Worm (Caenorhabditis elegans): ENCODE data around the gene ttbk-6.

The ttbk-6 gene

ce11 chrIII:5096741-5097140 lies 22.2 kb downstream of the ttbk-6 start:
- no peak for TF ChIP-seq B0310.2 (tag; optimal IDR thresholded peaks at IDR 0.05)
- TF ChIP-seq ets-7 (tag; optimal IDR thresholded peaks at IDR 0.05) = no peak
- no peak for TF ChIP-seq hmg-4 (GFP tag; optimal IDR thresholded peaks at IDR 0.05)
- no peak for TF ChIP-seq tbx-37 (GFP tag; conservative IDR thresholded peaks at IDR 0.05)
- TF ChIP-seq hnd-1 (tag; optimal IDR thresholded peaks at IDR 0.05) = no peak
- no peak for TF ChIP-seq ceh-13 (GFP tag; optimal IDR thresholded peaks at IDR 0.05)
- no peak for TF ChIP-seq tra-4 (tag; optimal IDR thresholded peaks at IDR 0.05)
- TF ChIP-seq F13C5.2 (tag; optimal IDR thresholded peaks at IDR 0.05) = no peak
- no peak for TF ChIP-seq scrt-1 (GFP tag; IDR thresholded peaks at IDR 0.05)

DNA sequence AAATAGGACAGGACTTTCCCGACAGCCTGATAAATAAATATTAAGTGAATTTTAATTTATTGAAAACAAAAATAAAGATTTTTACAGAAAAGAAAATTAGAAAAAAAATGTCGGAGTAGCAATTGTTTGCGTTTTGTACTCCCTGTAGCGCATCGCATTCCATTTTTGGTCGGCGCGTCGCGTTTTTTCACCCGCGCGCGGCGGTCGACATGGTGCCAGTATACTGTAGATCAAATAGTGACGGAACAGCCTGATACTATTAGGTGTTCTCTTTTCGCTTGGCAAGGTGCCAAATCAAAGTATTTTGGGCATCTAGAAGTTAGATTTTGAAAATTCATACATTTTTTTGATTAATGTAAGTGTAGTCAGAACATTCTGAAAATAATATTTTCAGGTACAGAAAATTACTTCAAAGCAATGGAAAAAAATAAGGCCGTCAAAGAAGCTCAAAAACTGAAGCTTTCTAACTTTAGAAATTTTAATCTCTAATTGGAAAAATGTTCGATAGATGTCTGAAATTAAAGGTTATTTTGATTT lies 24.3 kb downstream of the ttbk-6 start:
- no peak for TF ChIP-seq F13C5.2 (tag; optimal IDR thresholded peaks at IDR 0.05)
- no peak for TF ChIP-seq tra-4 (tag; optimal IDR thresholded peaks at IDR 0.05)
- no peak for TF ChIP-seq sea-1 (GFP tag; conservative IDR thresholded peaks at IDR 0.05)
- TF ChIP-seq hnd-1 (tag; optimal IDR thresholded peaks at IDR 0.05) = no peak
- no peak for TF ChIP-seq ets-7 (tag; optimal IDR thresholded peaks at IDR 0.05)
- no peak for TF ChIP-seq B0310.2 (tag; optimal IDR thresholded peaks at IDR 0.05)
- TF ChIP-seq tbx-37 (GFP tag; conservative IDR thresholded peaks at IDR 0.05) = no peak

DNA sequence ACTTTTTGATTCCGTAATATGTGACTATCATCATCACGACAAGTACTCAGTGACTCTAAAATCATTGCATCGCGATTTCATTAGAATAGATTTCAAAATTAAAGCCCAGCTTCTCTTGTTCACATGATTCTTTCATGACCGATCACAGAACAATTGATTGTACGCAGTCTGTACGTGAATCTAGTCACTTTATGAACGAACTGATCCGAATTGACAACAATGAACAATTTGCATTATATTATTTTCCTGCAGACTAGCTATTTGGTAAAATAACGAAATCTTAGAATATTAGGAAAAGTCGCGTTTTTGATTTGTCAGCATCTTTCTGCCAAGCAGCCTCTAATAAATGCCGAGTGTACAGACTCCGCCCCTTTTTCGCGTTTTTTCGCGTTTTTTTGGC lies 25.0 kb downstream of the ttbk-6 start:
- TF ChIP-seq hmg-4 (GFP tag; optimal IDR thresholded peaks at IDR 0.05) (no peak), pes-1 (GFP tag; IDR thresholded peaks at IDR 0.05) (no peak), tbx-11 (GFP tag; IDR thresholded peaks at IDR 0.05) (no peak), tra-4 (tag; optimal IDR thresholded peaks at IDR 0.05) (no peak), hmbx-1 (tag; optimal IDR thresholded peaks at IDR 0.05) (no peak), tbx-37 (GFP tag; conservative IDR thresholded peaks at IDR 0.05) (no peak), ceh-13 (GFP tag; optimal IDR thresholded peaks at IDR 0.05) (no peak), F13C5.2 (tag; optimal IDR thresholded peaks at IDR 0.05) (no peak), flt-1 (GFP tag; IDR thresholded peaks at IDR 0.05) (no peak), scrt-1 (GFP tag; IDR thresholded peaks at IDR 0.05) (no peak), hnd-1 (tag; optimal IDR thresholded peaks at IDR 0.05) (no peak), sea-1 (GFP tag; conservative IDR thresholded peaks at IDR 0.05) (no peak), ceh-36 (tag; optimal IDR thresholded peaks at IDR 0.05) (no peak), ets-7 (tag; optimal IDR thresholded peaks at IDR 0.05) (no peak), ama-1 (optimal IDR thresholded peaks at IDR 0.05) (no peak), aly-1 (tag; optimal IDR thresholded peaks at IDR 0.05) (no peak)

- TF ChIP-seq aly-1 (tag; optimal IDR thresholded peaks at IDR 0.05) (no peak), ets-7 (tag; optimal IDR thresholded peaks at IDR 0.05) (no peak), ama-1 (optimal IDR thresholded peaks at IDR 0.05) (no peak)
These were observed 28.1 kb downstream of the ttbk-6 start, which contains the start of gene F54D8.6 for ce11 chrIII:5102616-5103015. TSS of gene F54D8.6 (plus strand) at chrIII:5102985.

DNA sequence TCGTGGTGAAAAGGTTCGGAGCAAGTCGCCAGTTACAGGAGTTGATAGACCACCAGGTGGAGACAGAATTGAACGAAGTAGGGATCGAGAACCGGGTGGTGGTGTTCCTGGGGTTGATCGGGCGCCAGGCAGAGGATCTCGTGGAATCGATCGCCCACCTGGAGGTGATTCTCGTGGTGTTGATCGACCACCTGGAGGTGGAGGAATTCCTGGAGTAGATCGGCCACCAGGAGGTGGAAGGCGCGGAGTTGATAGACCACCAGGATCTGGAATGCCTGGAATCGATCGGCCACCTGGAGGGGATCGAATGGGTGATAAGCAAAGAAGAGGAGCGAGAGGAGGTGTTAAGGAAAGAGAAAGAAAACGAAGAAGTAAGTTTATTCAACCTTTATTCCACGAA lies 31.0 kb downstream of the ttbk-6 start:
- no peak for TF ChIP-seq ceh-36 (tag; optimal IDR thresholded peaks at IDR 0.05)
- no peak for TF ChIP-seq flt-1 (GFP tag; IDR thresholded peaks at IDR 0.05)
- no peak for TF ChIP-seq hmg-4 (GFP tag; optimal IDR thresholded peaks at IDR 0.05)
- TF ChIP-seq pes-1 (GFP tag; IDR thresholded peaks at IDR 0.05) = no peak
- TF ChIP-seq tra-4 (tag; optimal IDR thresholded peaks at IDR 0.05) = no peak
- no peak for TF ChIP-seq F13C5.2 (tag; optimal IDR thresholded peaks at IDR 0.05)
- no peak for TF ChIP-seq sea-1 (GFP tag; conservative IDR thresholded peaks at IDR 0.05)
- no peak for TF ChIP-seq hmbx-1 (tag; optimal IDR thresholded peaks at IDR 0.05)
- no peak for TF ChIP-seq tbx-11 (GFP tag; IDR thresholded peaks at IDR 0.05)
- TF ChIP-seq ceh-13 (GFP tag; optimal IDR thresholded peaks at IDR 0.05) = no peak
- no peak for TF ChIP-seq aly-1 (tag; optimal IDR thresholded peaks at IDR 0.05)
- no peak for TF ChIP-seq hnd-1 (tag; optimal IDR thresholded peaks at IDR 0.05)
- no peak for TF ChIP-seq ets-7 (tag; optimal IDR thresholded peaks at IDR 0.05)
- TF ChIP-seq ama-1 (optimal IDR thresholded peaks at IDR 0.05) = no peak

- TF ChIP-seq tbx-37 (GFP tag; conservative IDR thresholded peaks at IDR 0.05) = no peak
- TF ChIP-seq ceh-13 (GFP tag; optimal IDR thresholded peaks at IDR 0.05) = no peak
- no peak for TF ChIP-seq B0310.2 (tag; optimal IDR thresholded peaks at IDR 0.05)
- 0 out of 2 replicates have a peak, but pooled peaks have one; percentile 42 for TF ChIP-seq scrt-1 (GFP tag; IDR thresholded peaks at IDR 0.05)
- no peak for TF ChIP-seq aly-1 (tag; optimal IDR thresholded peaks at IDR 0.05)
- no peak for TF ChIP-seq hmbx-1 (tag; optimal IDR thresholded peaks at IDR 0.05)
- 0 out of 2 replicates have a peak, but pooled peaks have one; percentile 20 for TF ChIP-seq sea-1 (GFP tag; conservative IDR thresholded peaks at IDR 0.05)
- TF ChIP-seq tbx-11 (GFP tag; IDR thresholded peaks at IDR 0.05) = no peak
- TF ChIP-seq hnd-1 (tag; optimal IDR thresholded peaks at IDR 0.05) = no peak
- no peak for TF ChIP-seq tra-4 (tag; optimal IDR thresholded peaks at IDR 0.05)
- TF ChIP-seq pes-1 (GFP tag; IDR thresholded peaks at IDR 0.05) = no peak
- TF ChIP-seq flt-1 (GFP tag; IDR thresholded peaks at IDR 0.05) = no peak
- TF ChIP-seq ets-7 (tag; optimal IDR thresholded peaks at IDR 0.05) = no peak
- TF ChIP-seq hmg-4 (GFP tag; optimal IDR thresholded peaks at IDR 0.05) = peak; percentile 54
- TF ChIP-seq ama-1 (optimal IDR thresholded peaks at IDR 0.05) = peak; percentile 71
- no peak for TF ChIP-seq F13C5.2 (tag; optimal IDR thresholded peaks at IDR 0.05)
- TF ChIP-seq ceh-36 (tag; optimal IDR thresholded peaks at IDR 0.05) = peak; percentile 17
These were observed 32.5 kb downstream of the ttbk-6 start, which contains the start of gene dpy-17 for ce11 chrIII:5106893-5107471. TSS of gene dpy-17 (plus strand) at chrIII:5107330.

ce11 chrIII:5107959-5108358 lies 33.5 kb downstream of the ttbk-6 start:
- 0 out of 2 replicates have a peak, but pooled peaks have one; percentile 5 for TF ChIP-seq flt-1 (GFP tag; IDR thresholded peaks at IDR 0.05)
- no peak for TF ChIP-seq ama-1 (optimal IDR thresholded peaks at IDR 0.05)
- no peak for TF ChIP-seq F13C5.2 (tag; optimal IDR thresholded peaks at IDR 0.05)
- peak; percentile 74 for TF ChIP-seq aly-1 (tag; optimal IDR thresholded peaks at IDR 0.05)

- TF ChIP-seq pes-1 (GFP tag; IDR thresholded peaks at IDR 0.05) = no peak
- peak; percentile 32 for TF ChIP-seq F13C5.2 (tag; optimal IDR thresholded peaks at IDR 0.05)
- peak; percentile 53 for TF ChIP-seq hmg-4 (GFP tag; optimal IDR thresholded peaks at IDR 0.05)
These were observed 34.2 kb downstream of the ttbk-6 start for ce11 chrIII:5108746-5109145.
